Fruit fly (Drosophila melanogaster) S2 (cell line): Measurements from ENCODE around the gene Srrm1.

Source experiments
- CG8478 ChIP-seq: fragments of >200 bp; optimal IDR thresholded peaks from 2 replicates; lab custom pipeline; 2018
- CTCF ChIP-seq, 2 experiments: fragments of >200 bp; optimal IDR thresholded peaks; 2 replicates each; lab custom pipeline; 2018

- no peak for TF ChIP-seq CG8478 (lab: Kevin White, UChicago)
- TF ChIP-seq CTCF (optimal IDR thresholded peaks at IDR 0.05; lab: Kevin White, UChicago), result no peak
Measured at dm6 chr3L:13031326-13031725, 5.3 kb upstream of the Srrm1 start.
